Fruit fly (Drosophila melanogaster) whole organism, adult: ENCODE data around the gene Pax.

ENCODE experiments used
- CG12768 ChIP-seq: fragments of 200-800 bp; sonication (Bioruptor generic); optimal IDR thresholded peaks from 2 replicates; lab custom pipeline; 2017; ENCODE audit warnings: missing biosample characterization, missing genetic modification characterization, mild to moderate bottlenecking, moderate library complexity, missing genetic modification reagents
- CG14711 ChIP-seq: fragments of 200-800 bp; sonication (Bioruptor generic); optimal IDR thresholded peaks from 2 replicates; lab custom pipeline; 2018; ENCODE audit warnings: missing biosample characterization, mild to moderate bottlenecking, missing genetic modification characterization, moderate library complexity
- CG1620 ChIP-seq: fragments of 200-800 bp; sonication (Bioruptor generic); optimal IDR thresholded peaks from 2 replicates; lab custom pipeline; 2016; ENCODE audit warnings: missing biosample characterization, missing genetic modification characterization
- CG5204 ChIP-seq: fragments of 200-800 bp; sonication (Bioruptor generic); optimal IDR thresholded peaks from 2 replicates; lab custom pipeline; 2016; ENCODE audit warnings: missing biosample characterization, missing genetic modification characterization
- CG7045 ChIP-seq: fragments of 200-800 bp; sonication (Bioruptor generic); optimal IDR thresholded peaks from 2 replicates; lab custom pipeline; 2017; ENCODE audit warnings: missing biosample characterization, mild to moderate bottlenecking, missing genetic modification characterization
- Clk ChIP-seq: fragments of 200-800 bp; sonication (Bioruptor generic); optimal IDR thresholded peaks from 2 replicates; lab custom pipeline; 2017; ENCODE audit warnings: missing biosample characterization, missing genetic modification characterization
- Crg-1 ChIP-seq: fragments of 200-800 bp; sonication (Bioruptor generic); optimal IDR thresholded peaks from 2 replicates; lab custom pipeline; 2016; ENCODE audit warnings: missing biosample characterization, missing genetic modification characterization
- Hr96 ChIP-seq: fragments of 200-800 bp; sonication (Bioruptor generic); optimal IDR thresholded peaks from 2 replicates; lab custom pipeline; 2016; ENCODE audit warnings: missing biosample characterization, missing genetic modification characterization
- bab1 ChIP-seq: fragments of 200-800 bp; sonication (Bioruptor generic); optimal IDR thresholded peaks from 3 replicates; lab custom pipeline; 2019; ENCODE audit warnings: missing biosample characterization, mild to moderate bottlenecking, missing genetic modification characterization, moderate library complexity
- cic ChIP-seq: fragments of 200-800 bp; sonication (Bioruptor generic); optimal IDR thresholded peaks from 2 replicates; lab custom pipeline; 2017; ENCODE audit warnings: missing biosample characterization, mild to moderate bottlenecking, missing genetic modification characterization, moderate library complexity
- cnc ChIP-seq, 2 experiments: fragments of >200 bp; optimal IDR thresholded peaks; 2 replicates each; lab custom pipeline; 2017
- kay ChIP-seq: fragments of 200-800 bp; sonication (Bioruptor generic); peaks from one replicate; lab custom pipeline; 2016; ENCODE audit warnings: missing biosample characterization, missing genetic modification characterization, borderline replicate concordance
- ovo ChIP-seq: fragments of 200-800 bp; sonication (Bioruptor generic); optimal IDR thresholded peaks from 2 replicates; lab custom pipeline; 2016; ENCODE audit warnings: missing biosample characterization, missing genetic modification characterization
- toe ChIP-seq: fragments of 200-800 bp; sonication (Bioruptor generic); optimal IDR thresholded peaks from 2 replicates; lab custom pipeline; 2016; ENCODE audit warnings: missing biosample characterization, missing genetic modification characterization

- no peak for TF ChIP-seq CG5204
- TF ChIP-seq Crg-1 (GFP tag; lab: Kevin White, UChicago), result no peak
- TF ChIP-seq CG7045 (GFP tag; lab: Kevin White, UChicago), result no peak
- no peak for TF ChIP-seq Clk (GFP tag; lab: Kevin White, UChicago)
- TF ChIP-seq cic (GFP tag; lab: Kevin White, UChicago), result no peak
- no peak for TF ChIP-seq toe
- TF ChIP-seq CG12768 (GFP tag; lab: Kevin White, UChicago), result no peak
- no peak for TF ChIP-seq Hr96 (GFP tag; lab: Kevin White, UChicago)
- no peak for TF ChIP-seq CG14711 (tag; lab: Kevin White, UChicago)
- no peak for TF ChIP-seq bab1 (GFP tag; lab: Kevin White, UChicago)
- TF ChIP-seq kay, result no peak
- no peak for TF ChIP-seq CG1620 (GFP tag; lab: Kevin White, UChicago)
- no peak for TF ChIP-seq ovo (GFP tag; lab: Kevin White, UChicago)
- no peak for TF ChIP-seq cnc (optimal IDR thresholded peaks at IDR 0.05; lab: Kevin White, UChicago)
Measured at dm6 chr2L:19364075-19364474, 62.3 kb downstream of the Pax start, which contains the start of gene CG13086.
